Worm (Caenorhabditis elegans): ENCODE measurements around the gene F35D2.2.

DNA sequence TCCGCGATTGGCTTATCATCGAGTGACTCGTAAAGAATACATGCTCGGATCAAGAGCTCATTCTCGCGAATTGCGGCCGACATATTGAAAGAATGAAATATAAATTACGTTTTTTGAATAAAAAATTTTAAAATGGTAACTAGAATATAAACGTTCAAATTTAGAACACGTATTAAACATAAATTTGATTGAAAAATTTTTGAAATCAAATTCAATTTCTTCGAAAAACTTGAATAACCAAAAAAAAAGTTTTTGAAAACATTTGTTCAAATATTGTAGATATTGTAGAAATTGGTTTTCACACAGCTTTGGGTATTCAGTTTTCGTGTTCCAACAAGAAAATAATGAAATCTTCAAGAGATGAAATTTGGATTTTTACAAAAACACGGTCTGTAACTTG, 26.2 kb upstream of the F35D2.2 start, which contains the start of gene fbxa-224:
- no peak for TF ChIP-seq pha-4 (tag; optimal IDR thresholded peaks at IDR 0.05)
- TF ChIP-seq ceh-39 (tag; optimal IDR thresholded peaks at IDR 0.05), result no peak
- no peak for TF ChIP-seq unc-62 (GFP tag; optimal IDR thresholded peaks at IDR 0.05)
- TF ChIP-seq unc-39 (tag; optimal IDR thresholded peaks at IDR 0.05), result no peak
- TF ChIP-seq nhr-237 (tag; optimal IDR thresholded peaks at IDR 0.05), result no peak
- TF ChIP-seq ceh-83 (GFP tag; optimal IDR thresholded peaks at IDR 0.05), result no peak
- TF ChIP-seq nhr-12 (tag; optimal IDR thresholded peaks at IDR 0.05), result no peak
- no peak for TF ChIP-seq snpc-4 (tag; optimal IDR thresholded peaks at IDR 0.05)
- TF ChIP-seq ces-1 (GFP tag; optimal IDR thresholded peaks at IDR 0.05), result no peak
- no peak for TF ChIP-seq nhr-76 (tag; optimal IDR thresholded peaks at IDR 0.05)
- no peak for TF ChIP-seq elt-3 (tag; optimal IDR thresholded peaks at IDR 0.05)
- no peak for TF ChIP-seq mls-2 (tag; optimal IDR thresholded peaks at IDR 0.05)

Data from whole organism, mixed stage, embryonic.